Fruit fly (Drosophila melanogaster) whole organism, prepupa: Measurements from ENCODE around the gene Art8.

ENCODE experiments used
- Blimp-1 ChIP-seq: fragments of 200-800 bp; sonication (Bioruptor generic); optimal IDR thresholded peaks from 3 replicates; lab custom pipeline; 2017; ENCODE audit warnings: missing biosample characterization, missing genetic modification characterization, mild to moderate bottlenecking, moderate library complexity, missing genetic modification reagents
- CG10669 ChIP-seq: fragments of 200-800 bp; sonication (Bioruptor generic); optimal IDR thresholded peaks from 3 replicates; lab custom pipeline; 2018; ENCODE audit warnings: missing biosample characterization, mild to moderate bottlenecking, missing genetic modification characterization, moderate library complexity
- CG11762 ChIP-seq: fragments of 200-800 bp; sonication (Bioruptor generic); optimal IDR thresholded peaks from 3 replicates; lab custom pipeline; 2016; ENCODE audit warnings: missing biosample characterization, missing genetic modification characterization; ENCODE audit not compliant: insufficient read depth
- CG11902 ChIP-seq: fragments of 200-800 bp; sonication (Bioruptor generic); optimal IDR thresholded peaks from 3 replicates; lab custom pipeline; 2016; ENCODE audit warnings: missing biosample characterization, missing genetic modification characterization
- CG15336 ChIP-seq: fragments of 200-800 bp; sonication (Bioruptor generic); IDR thresholded peaks from 2 replicates; pipeline ENCODE4 v1.3.6; 2022; ENCODE audit warnings: missing biosample characterization, missing genetic modification characterization
- CG1621 ChIP-seq: fragments of 200-800 bp; sonication (Bioruptor generic); optimal IDR thresholded peaks from 3 replicates; lab custom pipeline; 2018; ENCODE audit warnings: missing biosample characterization, mild to moderate bottlenecking, missing genetic modification characterization
- CG3032 ChIP-seq: fragments of 200-800 bp; optimal IDR thresholded peaks from 2 replicates; lab custom pipeline; 2019; ENCODE audit warnings: missing biosample characterization, mild to moderate bottlenecking, missing genetic modification characterization, moderate library complexity
- CG31627 ChIP-seq: fragments of 200-800 bp; sonication (Bioruptor generic); optimal IDR thresholded peaks from 3 replicates; lab custom pipeline; 2016; ENCODE audit warnings: missing biosample characterization, missing genetic modification characterization
- CG32006 ChIP-seq: fragments of 200-800 bp; sonication (Bioruptor generic); optimal IDR thresholded peaks from 3 replicates; lab custom pipeline; 2017; ENCODE audit warnings: missing biosample characterization, mild to moderate bottlenecking, missing genetic modification characterization
- CG34406 ChIP-seq: fragments of 200-800 bp; sonication (Bioruptor generic); optimal IDR thresholded peaks from 3 replicates; lab custom pipeline; 2016; ENCODE audit warnings: missing biosample characterization, missing genetic modification characterization
- CG4318 ChIP-seq: fragments of 200-800 bp; sonication (Bioruptor generic); optimal IDR thresholded peaks from 3 replicates; lab custom pipeline; 2017; ENCODE audit warnings: missing biosample characterization, mild to moderate bottlenecking, missing genetic modification characterization
- CG6163 ChIP-seq: fragments of 200-800 bp; sonication (Bioruptor generic); IDR thresholded peaks from 3 replicates; pipeline ENCODE4 v1.3.6; 2022; ENCODE audit warnings: missing biosample characterization, missing genetic modification characterization
- CG6276 ChIP-seq: fragments of 200-800 bp; sonication (Bioruptor generic); optimal IDR thresholded peaks from 2 replicates; lab custom pipeline; 2017; ENCODE audit warnings: missing biosample characterization, mild to moderate bottlenecking, missing genetic modification characterization
- CG6808 ChIP-seq: fragments of 200-800 bp; sonication (Bioruptor generic); optimal IDR thresholded peaks from 3 replicates; lab custom pipeline; 2017; ENCODE audit warnings: missing biosample characterization, missing genetic modification characterization, mild to moderate bottlenecking, moderate library complexity, missing genetic modification reagents
- CG7368 ChIP-seq: fragments of 200-800 bp; sonication (Bioruptor generic); optimal IDR thresholded peaks from 3 replicates; lab custom pipeline; 2016; ENCODE audit warnings: missing biosample characterization, missing genetic modification characterization
- CG8119 ChIP-seq: fragments of 200-800 bp; sonication (Bioruptor generic); IDR thresholded peaks from 3 replicates; pipeline ENCODE4 v1.3.6; 2022; ENCODE audit warnings: missing biosample characterization, missing genetic modification characterization
- CG9139 ChIP-seq: fragments of 200-800 bp; sonication (Bioruptor generic); optimal IDR thresholded peaks from 3 replicates; lab custom pipeline; 2017; ENCODE audit warnings: missing biosample characterization, mild to moderate bottlenecking, missing genetic modification characterization
- Eip75B ChIP-seq: fragments of 200-800 bp; sonication (Bioruptor generic); optimal IDR thresholded peaks from 3 replicates; lab custom pipeline; 2016; ENCODE audit warnings: missing biosample characterization, missing genetic modification characterization
- Eip78C ChIP-seq: fragments of 200-800 bp; sonication (Bioruptor generic); peaks from one replicate; lab custom pipeline; 2016; ENCODE audit warnings: missing biosample characterization, missing genetic modification characterization
- Ets21C ChIP-seq: fragments of 200-800 bp; sonication (Bioruptor generic); optimal IDR thresholded peaks from 3 replicates; lab custom pipeline; 2016; ENCODE audit warnings: missing biosample characterization, missing genetic modification characterization
- Gug ChIP-seq: fragments of 200-800 bp; sonication (Bioruptor generic); IDR thresholded peaks from 2 replicates; pipeline ENCODE4 v1.3.6; 2022; ENCODE audit warnings: missing biosample characterization, missing genetic modification characterization
- Hr38 ChIP-seq: sonication (Bioruptor generic); optimal IDR thresholded peaks from 2 replicates; lab custom pipeline; 2016; ENCODE audit warnings: missing biosample characterization, missing genetic modification characterization
- Hr39 ChIP-seq: fragments of 200-800 bp; sonication (Bioruptor generic); optimal IDR thresholded peaks from 2 replicates; lab custom pipeline; 2016; ENCODE audit warnings: missing biosample characterization, missing genetic modification characterization
- Hr4 ChIP-seq: fragments of 200-800 bp; sonication (Bioruptor generic); optimal IDR thresholded peaks from 3 replicates; lab custom pipeline; 2016; ENCODE audit warnings: missing biosample characterization, missing genetic modification characterization
- Lpt ChIP-seq: fragments of 200-800 bp; sonication (Bioruptor generic); optimal IDR thresholded peaks from 3 replicates; lab custom pipeline; 2016; ENCODE audit warnings: missing biosample characterization, missing genetic modification characterization
- Met ChIP-seq: fragments of 200-800 bp; sonication (Bioruptor generic); optimal IDR thresholded peaks from 3 replicates; lab custom pipeline; 2016; ENCODE audit warnings: missing biosample characterization, missing genetic modification characterization
- OdsH ChIP-seq: fragments of 200-800 bp; sonication (Bioruptor generic); optimal IDR thresholded peaks from 3 replicates; lab custom pipeline; 2016; ENCODE audit warnings: missing biosample characterization, missing genetic modification characterization
- Smox ChIP-seq: fragments of 200-800 bp; sonication (Bioruptor generic); optimal IDR thresholded peaks from 3 replicates; lab custom pipeline; 2016; ENCODE audit warnings: missing biosample characterization, missing genetic modification characterization
- Sox102F ChIP-seq: fragments of 200-800 bp; sonication (Bioruptor generic); optimal IDR thresholded peaks from 2 replicates; lab custom pipeline; 2016; ENCODE audit warnings: missing biosample characterization, mild to moderate bottlenecking, missing genetic modification characterization
- Sox14 ChIP-seq: fragments of 200-800 bp; sonication (Bioruptor generic); optimal IDR thresholded peaks from 3 replicates; lab custom pipeline; 2016; ENCODE audit warnings: missing biosample characterization, missing genetic modification characterization
- Sox15 ChIP-seq: fragments of 200-800 bp; sonication (Bioruptor generic); optimal IDR thresholded peaks from 3 replicates; lab custom pipeline; 2016; ENCODE audit warnings: missing biosample characterization, missing genetic modification characterization
- achi ChIP-seq: fragments of 200-800 bp; sonication (Bioruptor generic); optimal IDR thresholded peaks from 3 replicates; lab custom pipeline; 2016; ENCODE audit warnings: missing biosample characterization, missing genetic modification characterization
- acj6 ChIP-seq: fragments of 200-800 bp; sonication (Bioruptor generic); optimal IDR thresholded peaks from 3 replicates; lab custom pipeline; 2016; ENCODE audit warnings: missing biosample characterization, missing genetic modification characterization
- dac ChIP-seq: fragments of 200-800 bp; sonication (Bioruptor generic); optimal IDR thresholded peaks from 2 replicates; lab custom pipeline; 2017; ENCODE audit warnings: missing biosample characterization, mild to moderate bottlenecking, missing genetic modification characterization
- dsx ChIP-seq: fragments of 200-800 bp; optimal IDR thresholded peaks from 3 replicates; lab custom pipeline; 2019; ENCODE audit warnings: missing biosample characterization, mild to moderate bottlenecking, missing genetic modification characterization, moderate library complexity; ENCODE audit not compliant: poor library complexity, severe bottlenecking
- eg ChIP-seq: fragments of 200-800 bp; sonication (Bioruptor generic); IDR thresholded peaks from 3 replicates; pipeline ENCODE4 v1.3.6; 2022; ENCODE audit warnings: missing biosample characterization, missing genetic modification characterization
- esn ChIP-seq: fragments of 200-800 bp; sonication (Bioruptor generic); optimal IDR thresholded peaks from 2 replicates; lab custom pipeline; 2016; ENCODE audit warnings: missing biosample characterization, mild to moderate bottlenecking, missing genetic modification characterization, moderate library complexity
- lz ChIP-seq: fragments of 200-800 bp; sonication (Bioruptor generic); optimal IDR thresholded peaks from 3 replicates; lab custom pipeline; 2016; ENCODE audit warnings: missing biosample characterization, missing genetic modification characterization
- pdm3 ChIP-seq: fragments of 200-800 bp; sonication (Bioruptor generic); optimal IDR thresholded peaks from 3 replicates; lab custom pipeline; 2016; ENCODE audit warnings: missing biosample characterization, missing genetic modification characterization
- salr ChIP-seq, 2 experiments: fragments of 200-800 bp; sonication (Bioruptor generic); optimal IDR thresholded peaks; 3 replicates each; lab custom pipeline; 2016 to 2018; ENCODE audit warnings: missing biosample characterization in 2 of 2, missing genetic modification characterization in 2 of 2, mild to moderate bottlenecking in 1 of 2
- spab ChIP-seq: fragments of 200-800 bp; sonication (Bioruptor generic); optimal IDR thresholded peaks from 2 replicates; lab custom pipeline; 2017; ENCODE audit warnings: missing biosample characterization, mild to moderate bottlenecking, missing genetic modification characterization, missing genetic modification reagents
- ss ChIP-seq, 2 experiments: fragments of 200-800 bp; sonication (Bioruptor generic); optimal IDR thresholded peaks; 2 replicates in 1 of 2; 3 replicates in 1 of 2; lab custom pipeline; 2017 to 2018; ENCODE audit warnings: mild to moderate bottlenecking in 2 of 2, missing biosample characterization in 2 of 2, missing genetic modification characterization in 2 of 2, moderate library complexity in 1 of 2
- svp ChIP-seq: fragments of 200-800 bp; sonication (Bioruptor generic); peaks from one replicate; lab custom pipeline; 2016; ENCODE audit warnings: missing biosample characterization, missing genetic modification characterization
- topi ChIP-seq: fragments of 200-800 bp; sonication (Bioruptor generic); optimal IDR thresholded peaks from 3 replicates; lab custom pipeline; 2016; ENCODE audit warnings: missing biosample characterization, missing genetic modification characterization

The Art8 gene

DNA sequence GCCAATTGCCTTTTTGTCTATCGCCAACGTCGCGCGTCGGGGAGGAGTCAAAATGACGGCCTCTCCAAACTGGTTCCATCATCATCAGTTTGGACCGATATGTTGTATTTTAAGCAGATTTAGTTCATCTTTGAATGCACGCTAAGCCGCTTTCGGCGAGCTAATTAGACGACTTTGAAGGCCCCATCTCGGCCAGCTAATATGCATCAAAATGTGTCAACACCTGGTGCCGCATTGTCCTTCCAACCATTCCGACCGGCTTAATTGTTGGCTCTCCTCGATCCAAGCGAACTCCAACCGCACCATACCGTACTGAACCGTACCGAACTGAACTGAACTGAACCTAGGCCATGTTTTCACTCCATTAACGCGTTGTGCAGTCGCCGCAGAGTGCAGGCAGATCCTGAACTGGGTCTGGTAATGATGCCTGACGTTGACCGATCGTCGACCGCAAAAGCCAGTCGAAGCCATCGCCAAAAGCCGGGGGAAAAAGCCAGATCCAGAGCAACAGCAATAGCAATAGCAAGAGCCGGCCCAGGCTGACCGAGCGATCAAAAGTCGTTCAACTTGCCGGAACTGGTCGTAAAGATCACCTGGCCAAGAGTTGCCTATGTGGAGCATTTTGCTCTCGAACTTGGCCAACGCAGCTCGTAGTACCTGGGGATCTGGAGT lies 17.1 kb upstream of the Art8 start:
- TF ChIP-seq CG6276 (GFP tag; lab: Kevin White, UChicago), result no peak

- peak; percentile 16 to 20 for TF ChIP-seq ss (GFP tag; optimal IDR thresholded peaks at IDR 0.05; lab: Kevin White, UChicago)
- peak; percentile 11 for TF ChIP-seq CG6808
- TF ChIP-seq CG10669 (GFP tag; lab: Kevin White, UChicago), result no peak
- peak; percentile 92 for TF ChIP-seq dsx
- peak; percentile 5 for TF ChIP-seq CG9139
- TF ChIP-seq Lpt (GFP tag; lab: Kevin White, UChicago), result peak; percentile 21
- no peak for TF ChIP-seq CG3032 (tag; lab: Kevin White, UChicago)
Measured at dm6 chr2L:11027213-11027612, 16.3 kb upstream of the Art8 start.

dm6 chr2L:11023875-11024274 lies 13.0 kb upstream of the Art8 start:
- no peak for TF ChIP-seq OdsH
- TF ChIP-seq CG34406, result no peak
- TF ChIP-seq svp, result peak; percentile 73
- peak; percentile 2 for TF ChIP-seq CG32006
- TF ChIP-seq CG31627 (GFP tag; lab: Kevin White, UChicago), result no peak
- no peak for TF ChIP-seq Blimp-1
- no peak for TF ChIP-seq CG9139
- TF ChIP-seq CG15336 (GFP tag; lab: Robert Waterston, UW), result no peak
- TF ChIP-seq CG11762 (GFP tag; lab: Kevin White, UChicago), result no peak
- TF ChIP-seq spab (GFP tag; lab: Kevin White, UChicago), result no peak
- TF ChIP-seq CG11902 (GFP tag; lab: Kevin White, UChicago), result no peak
- peak; percentile 62 for TF ChIP-seq Eip78C

- TF ChIP-seq lz (GFP tag; lab: Kevin White, UChicago) (no peak), acj6 (GFP tag; lab: Kevin White, UChicago) (peak; percentile 42), Hr4 (peak; percentile 25), CG31627 (GFP tag; lab: Kevin White, UChicago) (peak; percentile 9), Eip75B (GFP tag; lab: Kevin White, UChicago) (no peak), eg (GFP tag; lab: Robert Waterston, UW) (no peak), spab (GFP tag; lab: Kevin White, UChicago) (no peak), CG9139 (no peak), OdsH (peak; percentile 40), ss (GFP tag; optimal IDR thresholded peaks at IDR 0.05; lab: Kevin White, UChicago) (no peak), Hr38 (GFP tag; lab: Kevin White, UChicago) (no peak), CG1621 (tag; lab: Kevin White, UChicago) (no peak), Met (peak; percentile 35), Blimp-1 (no peak), Smox (GFP tag; lab: Kevin White, UChicago) (peak; percentile 26), svp (peak; percentile 67), Sox14 (GFP tag; lab: Kevin White, UChicago) (peak; percentile 15), achi (GFP tag; lab: Kevin White, UChicago) (peak; percentile 39), Gug (GFP tag; lab: Robert Waterston, UW) (no peak), dac (no peak), Hr39 (peak; percentile 9), Eip78C (peak; percentile 87), topi (GFP tag; lab: Kevin White, UChicago) (peak; percentile 21), Sox15 (GFP tag; lab: Kevin White, UChicago) (no peak), pdm3 (GFP tag; lab: Kevin White, UChicago) (peak; percentile 28), CG7368 (no peak), CG6276 (GFP tag; lab: Kevin White, UChicago) (no peak), CG11762 (GFP tag; lab: Kevin White, UChicago) (no peak), CG34406 (no peak), Sox102F (GFP tag; lab: Kevin White, UChicago) (peak; percentile 52), CG10669 (GFP tag; lab: Kevin White, UChicago) (no peak), CG6163 (GFP tag; lab: Robert Waterston, UW) (peak; percentile 41; the same call in 1 of the 3 replicates), CG8119 (GFP tag; lab: Robert Waterston, UW) (0 out of 3 replicates have a peak, but pooled peaks have one; percentile 25), esn (peak; percentile 39), Ets21C (GFP tag; lab: Kevin White, UChicago) (peak; percentile 15), CG32006 (peak; percentile 44), CG4318 (GFP tag; lab: Kevin White, UChicago) (no peak), salr (GFP tag; optimal IDR thresholded peaks at IDR 0.05; lab: Kevin White, UChicago) (peak in 1 of 2 experiments; percentile 14)
Measured at dm6 chr2L:11022804-11023203, 11.9 kb upstream of the Art8 start.
